In the genomic region with DNA sequence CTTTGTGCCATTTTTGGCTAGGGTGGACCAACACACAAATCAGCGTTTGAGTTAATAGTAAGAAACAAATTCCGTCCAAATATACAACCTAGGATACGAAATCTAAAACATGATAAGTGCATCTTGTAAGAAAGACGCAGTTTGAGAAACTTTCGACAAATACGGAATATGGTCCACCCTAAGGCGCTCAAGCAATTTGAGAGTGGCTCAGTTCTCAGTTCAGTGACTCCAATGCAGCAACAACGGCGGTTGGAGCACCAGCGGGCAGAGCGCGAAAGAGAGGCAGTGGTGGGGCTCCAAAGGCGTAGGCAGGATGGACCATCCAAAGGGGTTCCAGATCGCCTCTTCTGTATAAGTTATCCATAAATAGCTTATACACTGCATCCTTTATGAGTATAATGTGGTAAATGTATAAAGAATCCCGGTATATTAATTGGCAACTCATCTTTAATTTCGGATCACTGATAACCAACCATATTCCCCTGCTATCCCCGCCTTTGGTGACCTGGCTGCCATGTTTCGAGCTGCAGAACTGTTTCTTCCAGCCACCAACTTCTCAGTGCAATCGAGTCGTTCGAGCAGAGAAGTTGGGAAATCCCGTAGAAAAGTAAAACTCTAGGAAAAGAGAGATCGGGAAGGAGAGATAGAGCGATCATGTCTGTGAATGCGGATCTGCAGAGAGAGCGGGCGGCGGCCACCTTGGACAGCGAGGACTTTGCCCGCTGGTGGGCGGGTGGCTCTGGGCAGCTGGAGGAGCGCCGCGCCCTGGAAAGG, we compare ENCODE assay signal across 1 fruit fly cellular context.
A peak's percentile ranks its signal among the peaks of the same experiment; 100 is the strongest.
TF ChIP-seq lines count a peak whose summit lies in the region.

Gene CG4586, plus strand, starts transcription at position 555 of the 774 bp plus-strand sequence.

TF ChIP-seq in whole organism, embryonic, 481 proteins besides CTCF, POLR2A, EP300 and RAD21 (continued from another document and continues in another):
- TF ChIP-seq CG43689 (GFP tag; IDR thresholded peaks at IDR 0.05; lab: Robert Waterston, UW) (peak; percentile 84; the same call in 1 of the 2 replicates), ind (GFP tag; optimal IDR thresholded peaks at IDR 0.05; lab: Kevin White, UChicago) (peak; percentile 95), gro (GFP tag; optimal IDR thresholded peaks at IDR 0.05; lab: Kevin White, UChicago) (peak; percentile 98), mam (GFP tag; optimal IDR thresholded peaks at IDR 0.05; lab: Kevin White, UChicago) (peak; percentile 92), CG4424 (GFP tag; optimal IDR thresholded peaks at IDR 0.05; lab: Kevin White, UChicago) (peak; percentile 93), CG30020 (tag; optimal IDR thresholded peaks at IDR 0.05; lab: Kevin White, UChicago) (peak; percentile 34), CG4404 (GFP tag; IDR thresholded peaks at IDR 0.05; lab: Robert Waterston, UW) (peak; percentile 61), CG8290 (GFP tag; optimal IDR thresholded peaks at IDR 0.05; lab: Kevin White, UChicago) (peak; percentile 80), CG8290 (tag; optimal IDR thresholded peaks at IDR 0.05; lab: Kevin White, UChicago) (peak; percentile 62 to 99), CG6654 (GFP tag; optimal IDR thresholded peaks at IDR 0.05; lab: Kevin White, UChicago) (peak; percentile 84), gcm (GFP tag; optimal IDR thresholded peaks at IDR 0.05; lab: Kevin White, UChicago) (peak; percentile 95), Spps (tag; optimal IDR thresholded peaks at IDR 0.05; lab: Kevin White, UChicago) (peak; percentile 72), Dfd (GFP tag; optimal IDR thresholded peaks at IDR 0.05; lab: Kevin White, UChicago) (no peak), Elba2 (GFP tag; optimal IDR thresholded peaks at IDR 0.05; lab: Kevin White, UChicago) (peak; percentile 56), usp (GFP tag; optimal IDR thresholded peaks at IDR 0.05; lab: Kevin White, UChicago) (no peak), Ada2b (GFP tag; IDR thresholded peaks at IDR 0.05; lab: Robert Waterston, UW) (peak; percentile 96), CG11247 (GFP tag; IDR thresholded peaks at IDR 0.05; lab: Robert Waterston, UW) (peak; percentile 90), luna (GFP tag; optimal IDR thresholded peaks at IDR 0.05; lab: Kevin White, UChicago) (peak; percentile 95), gsb-n (tag; optimal IDR thresholded peaks at IDR 0.05; lab: Kevin White, UChicago) (peak; percentile 87), CG1233 (GFP tag; optimal IDR thresholded peaks at IDR 0.05; lab: Kevin White, UChicago) (peak; percentile 94), peb (GFP tag; IDR thresholded peaks at IDR 0.05; lab: Robert Waterston, UW) (peak; percentile 77), CG13287 (GFP tag; IDR thresholded peaks at IDR 0.05; lab: Robert Waterston, UW; ENCODE audit: partially characterized antibody) (no peak), CG7786 (GFP tag; optimal IDR thresholded peaks at IDR 0.05; lab: Kevin White, UChicago) (peak; percentile 95), trem (tag; optimal IDR thresholded peaks at IDR 0.05; lab: Kevin White, UChicago) (peak; percentile 91), en (GFP tag; optimal IDR thresholded peaks at IDR 0.05; lab: Kevin White, UChicago) (peak; percentile 93), da (GFP tag; optimal IDR thresholded peaks at IDR 0.05; lab: Kevin White, UChicago) (peak; percentile 81), CG10565 (GFP tag; optimal IDR thresholded peaks at IDR 0.05; lab: Kevin White, UChicago) (peak; percentile 88), CG5245 (GFP tag; optimal IDR thresholded peaks at IDR 0.05; lab: Kevin White, UChicago) (peak; percentile 92), CG14710 (tag; optimal IDR thresholded peaks at IDR 0.05; lab: Kevin White, UChicago) (peak; percentile 83), Dip3 (GFP tag; optimal IDR thresholded peaks at IDR 0.05; lab: Kevin White, UChicago) (peak; percentile 96), hkb (optimal IDR thresholded peaks at IDR 0.05; lab: Kevin White, UChicago) (no peak), hkb (GFP tag; IDR thresholded peaks at IDR 0.05; lab: Robert Waterston, UW) (peak; percentile 99), mirr (GFP tag; optimal IDR thresholded peaks at IDR 0.05; lab: Kevin White, UChicago) (peak; percentile 96), ham (GFP tag; IDR thresholded peaks at IDR 0.05; lab: Robert Waterston, UW) (peak; percentile 78; the same call in 1 of the 2 replicates), Dek (tag; optimal IDR thresholded peaks at IDR 0.05; lab: Kevin White, UChicago) (peak; percentile 92), slp2 (GFP tag; optimal IDR thresholded peaks at IDR 0.05; lab: Kevin White, UChicago) (peak; percentile 92), CG5180 (GFP tag; optimal IDR thresholded peaks at IDR 0.05; lab: Kevin White, UChicago) (peak; percentile 87), CG9215 (GFP tag; IDR thresholded peaks at IDR 0.05; lab: Robert Waterston, UW) (peak; percentile 69), zfh2 (GFP tag; optimal IDR thresholded peaks at IDR 0.05; lab: Kevin White, UChicago) (peak; percentile 97), MTF-1 (GFP tag; optimal IDR thresholded peaks at IDR 0.05; lab: Kevin White, UChicago; ENCODE audit: borderline replicate concordance) (peak; percentile 95), chinmo (GFP tag; IDR thresholded peaks at IDR 0.05; lab: Robert Waterston, UW; ENCODE audit: partially characterized antibody) (no peak), CG13894 (tag; optimal IDR thresholded peaks at IDR 0.05; lab: Kevin White, UChicago) (peak; percentile 95), ATbp (GFP tag; optimal IDR thresholded peaks at IDR 0.05; lab: Kevin White, UChicago) (peak; percentile 96), dan (GFP tag; IDR thresholded peaks at IDR 0.05; lab: Robert Waterston, UW) (no peak), CG3065 (GFP tag; optimal IDR thresholded peaks at IDR 0.05; lab: Kevin White, UChicago) (peak; percentile 90), caup (GFP tag; optimal IDR thresholded peaks at IDR 0.05; lab: Kevin White, UChicago; ENCODE audit: severe bottlenecking) (peak; percentile 97), CG7987 (GFP tag; optimal IDR thresholded peaks at IDR 0.05; lab: Kevin White, UChicago) (peak; percentile 95), CG12659 (GFP tag; optimal IDR thresholded peaks at IDR 0.05; lab: Kevin White, UChicago) (peak; percentile 96), ranshi (GFP tag; IDR thresholded peaks at IDR 0.05; lab: Robert Waterston, UW) (peak; percentile 95), prd (optimal IDR thresholded peaks at IDR 0.05; lab: Kevin White, UChicago) (no peak), prd (GFP tag; IDR thresholded peaks at IDR 0.05; lab: Robert Waterston, UW) (peak; percentile 90), Hsf (GFP tag; optimal IDR thresholded peaks at IDR 0.05; lab: Kevin White, UChicago) (peak; percentile 95), CG17359 (tag; optimal IDR thresholded peaks at IDR 0.05; lab: Kevin White, UChicago) (peak; percentile 97), abd-A (tag; optimal IDR thresholded peaks at IDR 0.05; lab: Kevin White, UChicago) (peak; percentile 46), her (GFP tag; optimal IDR thresholded peaks at IDR 0.05; lab: Kevin White, UChicago) (peak; percentile 97), exex (tag; optimal IDR thresholded peaks at IDR 0.05; lab: Kevin White, UChicago) (peak; percentile 84), tio (GFP tag; optimal IDR thresholded peaks at IDR 0.05; lab: Kevin White, UChicago) (peak; percentile 87), CG15601 (tag; optimal IDR thresholded peaks at IDR 0.05; lab: Kevin White, UChicago) (peak; percentile 85), CG10321 (GFP tag; IDR thresholded peaks at IDR 0.05; lab: Robert Waterston, UW) (peak; percentile 80), Max (GFP tag; optimal IDR thresholded peaks at IDR 0.05; lab: Kevin White, UChicago) (peak; percentile 95), CG13624 (GFP tag; optimal IDR thresholded peaks at IDR 0.05; lab: Kevin White, UChicago) (peak; percentile 97), pum (GFP tag; optimal IDR thresholded peaks at IDR 0.05; lab: Kevin White, UChicago) (peak; percentile 88), CG1792 (GFP tag; optimal IDR thresholded peaks at IDR 0.05; lab: Kevin White, UChicago) (peak; percentile 92), lmd (GFP tag; IDR thresholded peaks at IDR 0.05; lab: Robert Waterston, UW) (peak; percentile 88), HLH4C (GFP tag; IDR thresholded peaks at IDR 0.05; lab: Robert Waterston, UW; ENCODE audit: partially characterized antibody) (no peak), Hr78 (GFP tag; optimal IDR thresholded peaks at IDR 0.05; lab: Kevin White, UChicago) (peak in 1 of 2 experiments; percentile 72), Xbp1 (GFP tag; optimal IDR thresholded peaks at IDR 0.05; lab: Kevin White, UChicago) (peak; percentile 93), Drgx (GFP tag; IDR thresholded peaks at IDR 0.05; lab: Robert Waterston, UW) (peak; percentile 99), GATAe (GFP tag; conservative IDR thresholded peaks at IDR 0.05; lab: Robert Waterston, UW) (peak; percentile 82), E2f1 (GFP tag; IDR thresholded peaks at IDR 0.05; lab: Robert Waterston, UW) (peak; percentile 92), CG10654 (GFP tag; optimal IDR thresholded peaks at IDR 0.05; lab: Kevin White, UChicago) (peak; percentile 95), croc (GFP tag; conservative IDR thresholded peaks at IDR 0.05; lab: Robert Waterston, UW) (peak; percentile 59), Fer1 (GFP tag; optimal IDR thresholded peaks at IDR 0.05; lab: Kevin White, UChicago) (peak; percentile 98), Atf3 (GFP tag; optimal IDR thresholded peaks at IDR 0.05; lab: Kevin White, UChicago) (peak; percentile 85), salm (tag; optimal IDR thresholded peaks at IDR 0.05; lab: Kevin White, UChicago) (peak; percentile 95), CG17829 (tag; optimal IDR thresholded peaks at IDR 0.05; lab: Kevin White, UChicago) (peak; percentile 91), crp (GFP tag; optimal IDR thresholded peaks at IDR 0.05; lab: Kevin White, UChicago) (peak in 1 of 2 experiments; percentile 38), CG31441 (GFP tag; IDR thresholded peaks at IDR 0.05; lab: Robert Waterston, UW) (peak; percentile 96), otp (GFP tag; IDR thresholded peaks at IDR 0.05; lab: Robert Waterston, UW) (peak; percentile 96), CG7271 (tag; optimal IDR thresholded peaks at IDR 0.05; lab: Kevin White, UChicago) (peak; percentile 65), CG2116 (GFP tag; optimal IDR thresholded peaks at IDR 0.05; lab: Kevin White, UChicago) (peak; percentile 79), CG4328 (GFP tag; optimal IDR thresholded peaks at IDR 0.05; lab: Kevin White, UChicago) (peak; percentile 85), Hmx (GFP tag; optimal IDR thresholded peaks at IDR 0.05; lab: Kevin White, UChicago) (peak; percentile 75), phol (tag; optimal IDR thresholded peaks at IDR 0.05; lab: Kevin White, UChicago) (peak; percentile 89), CG3163 (GFP tag; optimal IDR thresholded peaks at IDR 0.05; lab: Kevin White, UChicago) (peak; percentile 84), sc (optimal IDR thresholded peaks at IDR 0.05; lab: Kevin White, UChicago) (no peak), sc (GFP tag; optimal IDR thresholded peaks at IDR 0.05; lab: Kevin White, UChicago) (peak; percentile 81), H15 (GFP tag; IDR thresholded peaks at IDR 0.05; lab: Robert Waterston, UW) (peak; percentile 85), fd3F (GFP tag; optimal IDR thresholded peaks at IDR 0.05; lab: Kevin White, UChicago) (peak; percentile 89), HLH3B (GFP tag; IDR thresholded peaks at IDR 0.05; lab: Robert Waterston, UW) (peak; percentile 92), CG12299 (tag; optimal IDR thresholded peaks at IDR 0.05; lab: Kevin White, UChicago) (peak; percentile 96), Tbp (GFP tag; optimal IDR thresholded peaks at IDR 0.05; lab: Kevin White, UChicago) (no peak), wor (GFP tag; IDR thresholded peaks at IDR 0.05; lab: Robert Waterston, UW) (peak; percentile 84), stwl (tag; optimal IDR thresholded peaks at IDR 0.05; lab: Kevin White, UChicago) (no peak), CG1603 (tag; optimal IDR thresholded peaks at IDR 0.05; lab: Kevin White, UChicago) (peak; percentile 97), CG3847 (GFP tag; IDR thresholded peaks at IDR 0.05; lab: Robert Waterston, UW) (peak; percentile 84), CG7928 (GFP tag; optimal IDR thresholded peaks at IDR 0.05; lab: Kevin White, UChicago) (peak; percentile 80), Neu2 (GFP tag; optimal IDR thresholded peaks at IDR 0.05; lab: Kevin White, UChicago; ENCODE audit: borderline replicate concordance) (peak; percentile 62), CG3407 (GFP tag; optimal IDR thresholded peaks at IDR 0.05; lab: Kevin White, UChicago) (peak; percentile 87), tll (GFP tag; optimal IDR thresholded peaks at IDR 0.05; lab: Kevin White, UChicago) (no peak), ken (GFP tag; IDR thresholded peaks at IDR 0.05; lab: Robert Waterston, UW) (peak; percentile 91), bab2 (GFP tag; optimal IDR thresholded peaks at IDR 0.05; lab: Kevin White, UChicago) (peak; percentile 94), CG18476 (GFP tag; optimal IDR thresholded peaks at IDR 0.05; lab: Kevin White, UChicago) (peak; percentile 95), Camta (GFP tag; optimal IDR thresholded peaks at IDR 0.05; lab: Kevin White, UChicago) (peak; percentile 91), nmo (GFP tag; optimal IDR thresholded peaks at IDR 0.05; lab: Kevin White, UChicago) (peak; percentile 89), eve (GFP tag; optimal IDR thresholded peaks at IDR 0.05; lab: Kevin White, UChicago) (no peak), chm (GFP tag; IDR thresholded peaks at IDR 0.05; lab: Robert Waterston, UW) (peak; percentile 97), CG18599 (GFP tag; optimal IDR thresholded peaks at IDR 0.05; lab: Kevin White, UChicago) (peak; percentile 98), CG8359 (GFP tag; optimal IDR thresholded peaks at IDR 0.05; lab: Kevin White, UChicago; ENCODE audit: borderline replicate concordance) (peak; percentile 72), CG3995 (GFP tag; optimal IDR thresholded peaks at IDR 0.05; lab: Kevin White, UChicago) (peak; percentile 80), grau (tag; optimal IDR thresholded peaks at IDR 0.05; lab: Kevin White, UChicago) (peak; percentile 93), CG18619 (GFP tag; optimal IDR thresholded peaks at IDR 0.05; lab: Kevin White, UChicago) (peak; percentile 93), Antp (GFP tag; optimal IDR thresholded peaks at IDR 0.05; lab: Kevin White, UChicago) (peak; percentile 94), bigmax (GFP tag; optimal IDR thresholded peaks at IDR 0.05; lab: Kevin White, UChicago) (peak; percentile 69), crc (GFP tag; optimal IDR thresholded peaks at IDR 0.05; lab: Kevin White, UChicago) (peak; percentile 94), wek (GFP tag; optimal IDR thresholded peaks at IDR 0.05; lab: Kevin White, UChicago) (peak; percentile 94), lbe (GFP tag; optimal IDR thresholded peaks at IDR 0.05; lab: Kevin White, UChicago) (peak; percentile 97), CG34224 (GFP tag; IDR thresholded peaks at IDR 0.05; lab: Robert Waterston, UW; ENCODE audit: partially characterized antibody) (no peak), CG8944 (GFP tag; optimal IDR thresholded peaks at IDR 0.05; lab: Kevin White, UChicago) (peak; percentile 89), CG8478 (optimal IDR thresholded peaks at IDR 0.05; lab: Kevin White, UChicago) (no peak), CG2889 (GFP tag; IDR thresholded peaks at IDR 0.05; lab: Robert Waterston, UW) (peak; percentile 85)
